Worm (Caenorhabditis elegans): Measurements from ENCODE around the gene fbxl-4.

The fbxl-4 gene

ce11 chrX:6593178-6593786, 4.7 kb downstream of the fbxl-4 start (continued):
- TF ChIP-seq tbp1 (GFP tag; optimal IDR thresholded peaks at IDR 0.05) (peak; percentile 99), him-1 (tag; optimal IDR thresholded peaks at IDR 0.05) (peak; percentile 90), nhr-120 (GFP tag; IDR thresholded peaks at IDR 0.05) (0 out of 2 replicates have a peak, but pooled peaks have one; percentile 52), nhr-27 (tag; optimal IDR thresholded peaks at IDR 0.05) (peak; percentile 45), B0336.3 (GFP tag; IDR thresholded peaks at IDR 0.05) (no peak)

- TF ChIP-seq lsl-1 (GFP tag; optimal IDR thresholded peaks at IDR 0.05) (no peak), nfya-1 (tag; optimal IDR thresholded peaks at IDR 0.05; ENCODE audit: borderline replicate concordance, insufficient read depth) (no peak), nhr-120 (GFP tag; IDR thresholded peaks at IDR 0.05) (no peak), mcd-1 (GFP tag; IDR thresholded peaks at IDR 0.05) (no peak), cebp-1 (GFP tag; IDR thresholded peaks at IDR 0.05) (no peak), cebp-1 (tag; optimal IDR thresholded peaks at IDR 0.05) (no peak), D2030.7 (GFP tag; IDR thresholded peaks at IDR 0.05) (no peak), ccch-3 (GFP tag; optimal IDR thresholded peaks at IDR 0.05) (no peak), pbrm-1 (GFP tag; IDR thresholded peaks at IDR 0.05) (no peak), T07F8.4 (tag; optimal IDR thresholded peaks at IDR 0.05) (no peak), Y53G8AR.9 (GFP tag; conservative IDR thresholded peaks at IDR 0.05) (no peak), nhr-179 (tag; optimal IDR thresholded peaks at IDR 0.05) (no peak), lsy-27 (tag; optimal IDR thresholded peaks at IDR 0.05; ENCODE audit: borderline replicate concordance, insufficient read depth) (no peak), bed-1 (GFP tag; IDR thresholded peaks at IDR 0.05) (no peak), hlh-12 (tag; optimal IDR thresholded peaks at IDR 0.05) (no peak), ceh-40 (GFP tag; IDR thresholded peaks at IDR 0.05) (no peak), athp-1 (tag; optimal IDR thresholded peaks at IDR 0.05) (no peak), nhr-27 (tag; optimal IDR thresholded peaks at IDR 0.05) (no peak), dpff-1 (tag; optimal IDR thresholded peaks at IDR 0.05) (no peak), K11D2.4 (GFP tag; IDR thresholded peaks at IDR 0.05) (no peak)
Observed at ce11 chrX:6597089-6597488, 8.5 kb downstream of the fbxl-4 start, which contains the start of gene ttr-6. ttr-6 (minus strand) TSS chrX:6597121.

- TF ChIP-seq attf-5 (GFP tag; optimal IDR thresholded peaks at IDR 0.05) (no peak), hlh-26 (GFP tag; conservative IDR thresholded peaks at IDR 0.05) (no peak), dpl-1 (GFP tag; optimal IDR thresholded peaks at IDR 0.05) (no peak), F37B4.10 (GFP tag; IDR thresholded peaks at IDR 0.05) (no peak), nhr-27 (tag; optimal IDR thresholded peaks at IDR 0.05) (no peak), D2030.7 (GFP tag; IDR thresholded peaks at IDR 0.05) (no peak), zfh-2 (GFP tag; conservative IDR thresholded peaks at IDR 0.05) (no peak), B0261.1 (tag; optimal IDR thresholded peaks at IDR 0.05) (no peak), repo-1 (tag; optimal IDR thresholded peaks at IDR 0.05) (no peak), F57A8.1 (GFP tag; optimal IDR thresholded peaks at IDR 0.05) (no peak), F23B12.7 (tag; optimal IDR thresholded peaks at IDR 0.05; ENCODE audit: insufficient read depth) (no peak), rec-8 (tag; optimal IDR thresholded peaks at IDR 0.05) (no peak), athp-1 (tag; optimal IDR thresholded peaks at IDR 0.05) (no peak)
Observed at ce11 chrX:6598732-6599131, 10.1 kb downstream of the fbxl-4 start, which contains the start of gene hic-1. hic-1 (minus strand) TSS chrX:6598832.

ce11 chrX:6601155-6601554, 12.6 kb downstream of the fbxl-4 start:
- TF ChIP-seq pbrm-1 (GFP tag; IDR thresholded peaks at IDR 0.05) (0 out of 2 replicates have a peak, but pooled peaks have one; percentile 35), lin-26 (GFP tag; IDR thresholded peaks at IDR 0.05) (peak; percentile 73), hmg-1.2 (GFP tag; IDR thresholded peaks at IDR 0.05) (peak; percentile 35; the same call in 1 of the 2 replicates), tbp1 (GFP tag; optimal IDR thresholded peaks at IDR 0.05) (peak; percentile 29), B0261.1 (tag; optimal IDR thresholded peaks at IDR 0.05) (peak; percentile 34), D2030.7 (GFP tag; IDR thresholded peaks at IDR 0.05) (peak; percentile 55; the same call in 1 of the 2 replicates), ztf-25 (GFP tag; IDR thresholded peaks at IDR 0.05) (0 out of 2 replicates have a peak, but pooled peaks have one; percentile 42)

Data from whole organism, young adult.